Worm (Caenorhabditis elegans) whole organism, L4 larva: Measurements from ENCODE around the gene Y56A3A.2.

Experiments
- aly-2 ChIP-seq: sonication (generic microtip); optimal IDR thresholded peaks from 2 replicates; lab custom pipeline; 2018; ENCODE audit warnings: missing biosample characterization, missing genetic modification characterization
- ces-1 ChIP-seq: fragments of 150-350 bp; sonication (generic microtip); optimal IDR thresholded peaks from 4 replicates; lab custom pipeline; 2014; ENCODE audit warnings: missing biosample characterization, missing genetic modification reagents, missing genetic modification characterization
- nhr-11 ChIP-seq: fragments of 150-350 bp; optimal IDR thresholded peaks from 2 replicates; lab custom pipeline; 2014; ENCODE audit warnings: missing biosample characterization, missing genetic modification characterization
- zip-2 ChIP-seq: fragments of 150-350 bp; optimal IDR thresholded peaks from 2 replicates; lab custom pipeline; 2014; ENCODE audit warnings: missing biosample characterization, missing genetic modification characterization

DNA sequence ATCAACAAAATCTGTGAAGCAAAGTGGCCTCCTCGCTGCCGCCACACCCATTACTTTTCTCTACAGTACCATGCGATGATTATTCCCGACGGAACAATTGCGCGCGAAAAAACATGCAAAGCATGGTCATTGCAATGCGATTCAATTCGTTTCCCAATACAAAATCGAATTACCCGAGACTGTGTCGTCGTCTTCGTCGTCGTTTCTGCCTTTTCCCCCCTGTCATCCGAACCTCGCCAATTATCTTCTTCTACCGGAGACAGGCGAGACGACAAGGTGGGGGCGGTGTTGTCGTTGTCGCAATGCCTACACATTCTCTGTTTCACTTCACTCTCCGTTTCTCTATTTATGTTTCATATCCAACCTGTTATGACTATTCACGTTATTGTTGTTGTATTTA lies 50.2 kb downstream of the Y56A3A.2 start:
- TF ChIP-seq zip-2 (tag; lab: Kevin White, UChicago): no peak
- TF ChIP-seq aly-2 (tag; lab: Kevin White, UChicago): no peak
- TF ChIP-seq nhr-11 (tag; lab: Kevin White, UChicago): no peak
- TF ChIP-seq ces-1 (GFP tag; lab: Kevin White, UChicago): no peak
